Worm (Caenorhabditis elegans): ENCODE results near the gene str-180.

DNA sequence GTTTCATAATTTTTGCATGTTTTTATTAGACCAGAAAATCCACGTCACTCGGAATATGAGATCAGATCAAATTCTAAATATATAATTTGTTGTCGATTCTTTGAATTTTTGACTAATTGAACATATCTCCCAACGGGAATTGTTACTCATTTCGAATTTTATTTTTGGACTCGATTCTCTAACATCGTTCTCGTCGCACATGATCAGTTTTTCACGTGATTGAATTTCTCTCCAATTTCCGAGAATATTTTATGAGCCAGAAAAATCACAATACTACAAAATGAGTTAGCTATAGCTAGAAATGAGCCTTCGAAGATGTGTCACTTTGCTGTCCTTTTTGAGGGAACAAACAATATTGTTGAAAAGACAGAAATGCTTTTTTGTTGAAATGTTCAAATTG, 37.9 kb downstream of the str-180 start:
- TF ChIP-seq dao-5 (tag; optimal IDR thresholded peaks at IDR 0.05) (no peak), W03F9.2 (tag; optimal IDR thresholded peaks at IDR 0.05) (no peak)

All from whole organism, L4/young adult.